Worm (Caenorhabditis elegans) whole organism, midembryonic: ENCODE results near the gene set-20.

ENCODE experiments used
- T22C8.4 ChIP-seq: fragments of 200-800 bp; sonication (Bioruptor generic); IDR thresholded peaks from 2 replicates; pipeline ENCODE4 v1.3.6; 2022; ENCODE audit warnings: missing genetic modification characterization, missing compliant biosample characterization
- cog-1 ChIP-seq: sonication (generic microtip); optimal IDR thresholded peaks from 2 replicates; lab custom pipeline; 2016; ENCODE audit warnings: missing genetic modification characterization, missing compliant biosample characterization
- flt-1 ChIP-seq: fragments of 200-800 bp; sonication (Bioruptor generic); IDR thresholded peaks from 2 replicates; pipeline ENCODE4 v1.3.6; 2022; ENCODE audit warnings: missing genetic modification characterization, missing compliant biosample characterization
- klf-2 ChIP-seq: fragments of 200-800 bp; sonication (Bioruptor generic); conservative IDR thresholded peaks from 2 replicates; pipeline ENCODE4 v1.3.6; 2022; ENCODE audit warnings: missing genetic modification reagents, missing genetic modification characterization, missing compliant biosample characterization
- med-1 ChIP-seq: sonication (generic microtip); optimal IDR thresholded peaks from 2 replicates; lab custom pipeline; 2017; ENCODE audit warnings: missing genetic modification characterization, mild to moderate bottlenecking, missing compliant biosample characterization, antibody characterized with exemption, missing genetic modification reagents; ENCODE audit not compliant: insufficient read depth
- ref-1 ChIP-seq: fragments of 200-800 bp; sonication (Bioruptor generic); conservative IDR thresholded peaks from 2 replicates; pipeline ENCODE4 v1.3.6; 2022; ENCODE audit warnings: missing genetic modification reagents, missing genetic modification characterization, missing compliant biosample characterization
- tab-1 ChIP-seq: fragments of 200-800 bp; sonication (Bioruptor generic); IDR thresholded peaks from 2 replicates; pipeline ENCODE4 v1.3.6; 2022; ENCODE audit warnings: missing genetic modification characterization, missing compliant biosample characterization
- ztf-23 ChIP-seq: fragments of 200-800 bp; sonication (Bioruptor generic); IDR thresholded peaks from 2 replicates; pipeline ENCODE4 v1.3.6; 2022; ENCODE audit warnings: missing genetic modification reagents, missing genetic modification characterization, missing compliant biosample characterization
- ztf-29 ChIP-seq: fragments of 200-800 bp; sonication (Bioruptor generic); IDR thresholded peaks from 2 replicates; pipeline ENCODE4 v1.3.6; 2022; ENCODE audit warnings: missing genetic modification reagents, missing genetic modification characterization, missing compliant biosample characterization

Gene set-20

ce11 chrX:5696197-5696596 lies 10.2 kb upstream of the set-20 start:
- TF ChIP-seq ref-1 (GFP tag; lab: Robert Waterston, UW) (no peak), ztf-23 (GFP tag; lab: Robert Waterston, UW) (no peak), med-1 (GFP tag; lab: Kevin White, UChicago) (no peak)

- TF ChIP-seq tab-1 (GFP tag; lab: Robert Waterston, UW) = no peak
- no peak for TF ChIP-seq T22C8.4 (GFP tag; lab: Robert Waterston, UW)
- no peak for TF ChIP-seq ref-1 (GFP tag; lab: Robert Waterston, UW)
Measured at ce11 chrX:5695416-5695815, 9.5 kb upstream of the set-20 start.

DNA sequence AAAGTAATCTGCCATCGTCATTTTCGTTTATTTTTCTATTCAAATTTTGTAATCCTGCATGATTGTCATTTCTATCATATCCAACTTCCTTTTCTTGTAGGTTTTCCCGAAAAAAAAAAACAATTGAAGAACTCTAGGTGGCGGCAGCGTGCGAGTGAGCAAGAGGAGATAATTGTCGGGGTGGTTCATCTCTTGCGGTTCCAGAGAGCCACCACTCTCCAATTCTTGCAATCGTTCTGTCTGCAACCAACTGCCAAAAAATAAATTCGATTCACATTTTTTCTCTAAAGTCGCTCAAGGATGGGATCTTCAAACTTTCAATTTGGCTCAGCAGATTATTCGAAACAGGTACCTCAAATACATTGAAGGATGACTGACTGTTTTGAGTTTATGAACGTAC lies 6.1 kb upstream of the set-20 start, which contains the start of gene W01C8.1:
Gene W01C8.1, plus strand, starts transcription at position 301 of the 400 bp plus-strand sequence.
- TF ChIP-seq tab-1 (GFP tag; lab: Robert Waterston, UW) = no peak

DNA sequence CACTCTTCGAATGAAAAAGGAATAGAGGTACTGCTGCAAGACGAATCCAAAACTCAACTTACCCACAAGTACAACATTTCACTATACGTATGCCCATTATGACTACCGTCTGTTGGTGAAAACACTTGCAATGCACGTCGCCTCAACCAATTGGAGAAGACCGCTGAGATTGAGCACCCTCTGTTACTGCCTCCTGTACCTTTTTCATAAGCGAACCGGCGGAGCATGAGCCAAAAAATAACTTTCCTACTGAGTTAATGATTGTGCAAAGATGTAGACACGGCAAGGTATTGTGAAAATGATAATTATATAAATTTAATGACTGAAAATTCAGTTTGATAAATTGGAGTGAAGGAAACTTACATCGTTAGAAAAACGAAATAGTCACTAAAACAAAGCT lies 3.1 kb upstream of the set-20 start:
- TF ChIP-seq tab-1 (GFP tag; lab: Robert Waterston, UW) = no peak
- TF ChIP-seq med-1 (GFP tag; lab: Kevin White, UChicago) = no peak
- no peak for TF ChIP-seq ztf-29
- no peak for TF ChIP-seq cog-1 (tag; lab: Kevin White, UChicago)
- no peak for TF ChIP-seq klf-2 (GFP tag; lab: Robert Waterston, UW)
- TF ChIP-seq T22C8.4 (GFP tag; lab: Robert Waterston, UW) = no peak
- no peak for TF ChIP-seq flt-1 (GFP tag; lab: Robert Waterston, UW)
- TF ChIP-seq ztf-23 (GFP tag; lab: Robert Waterston, UW) = no peak
- no peak for TF ChIP-seq ref-1 (GFP tag; lab: Robert Waterston, UW)

ce11 chrX:5680125-5680524 lies 5.8 kb downstream of the set-20 start, which contains the start of gene set-19:
Gene set-19, minus strand, starts transcription at chrX:5680225.
- TF ChIP-seq flt-1 (GFP tag; lab: Robert Waterston, UW) (no peak), cog-1 (tag; lab: Kevin White, UChicago) (no peak), med-1 (GFP tag; lab: Kevin White, UChicago) (no peak), klf-2 (GFP tag; lab: Robert Waterston, UW) (no peak), ref-1 (GFP tag; lab: Robert Waterston, UW) (no peak), ztf-23 (GFP tag; lab: Robert Waterston, UW) (no peak)

DNA sequence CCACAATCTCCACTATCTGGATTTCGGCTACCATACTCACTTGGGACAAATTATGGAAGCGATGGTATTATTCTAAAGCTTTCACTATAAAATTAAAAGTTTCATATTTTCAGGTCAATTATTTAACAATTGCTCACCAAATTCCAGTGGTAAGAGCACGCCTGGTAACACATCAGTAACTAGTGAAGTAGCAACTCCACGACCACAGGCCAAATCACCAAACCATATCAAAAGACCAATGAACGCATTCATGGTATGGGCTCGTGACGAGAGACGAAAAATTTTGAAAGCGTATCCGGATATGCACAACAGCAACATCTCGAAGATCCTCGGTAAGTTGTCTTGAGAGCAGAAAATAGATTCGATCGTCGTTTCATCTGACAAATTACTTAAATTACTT lies 13.3 kb downstream of the set-20 start:
- TF ChIP-seq flt-1 (GFP tag; lab: Robert Waterston, UW) (no peak), cog-1 (tag; lab: Kevin White, UChicago) (no peak), ref-1 (GFP tag; lab: Robert Waterston, UW) (no peak), klf-2 (GFP tag; lab: Robert Waterston, UW) (no peak), ztf-23 (GFP tag; lab: Robert Waterston, UW) (no peak), T22C8.4 (GFP tag; lab: Robert Waterston, UW) (no peak), tab-1 (GFP tag; lab: Robert Waterston, UW) (no peak), ztf-29 (no peak), med-1 (GFP tag; lab: Kevin White, UChicago) (no peak)

DNA sequence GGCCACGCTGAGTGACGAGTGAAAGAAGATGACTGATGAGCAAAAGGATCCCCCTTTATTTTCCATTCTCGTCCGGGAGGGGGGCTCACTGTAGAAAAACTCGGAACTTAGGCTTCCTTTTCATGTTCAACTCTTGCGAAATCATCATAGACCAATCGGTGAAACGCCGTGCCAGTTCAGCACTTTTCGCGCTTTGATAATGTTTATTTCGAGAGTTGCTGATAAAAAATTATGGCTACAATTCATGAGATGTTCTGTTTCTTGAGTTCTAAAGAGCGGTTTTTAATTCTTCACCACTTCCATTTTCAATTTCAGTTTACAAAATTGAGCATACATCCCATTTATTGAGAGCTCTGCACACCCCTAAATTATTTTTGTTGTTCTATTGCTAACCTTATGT lies 15.1 kb downstream of the set-20 start:
- no peak for TF ChIP-seq ztf-23 (GFP tag; lab: Robert Waterston, UW)
- TF ChIP-seq flt-1 (GFP tag; lab: Robert Waterston, UW) = no peak
- TF ChIP-seq ztf-29 = no peak
- TF ChIP-seq T22C8.4 (GFP tag; lab: Robert Waterston, UW) = no peak
- no peak for TF ChIP-seq cog-1 (tag; lab: Kevin White, UChicago)
- TF ChIP-seq tab-1 (GFP tag; lab: Robert Waterston, UW) = no peak
- TF ChIP-seq med-1 (GFP tag; lab: Kevin White, UChicago) = no peak
- TF ChIP-seq klf-2 (GFP tag; lab: Robert Waterston, UW) = no peak
- TF ChIP-seq ref-1 (GFP tag; lab: Robert Waterston, UW) = no peak

- TF ChIP-seq tab-1 (GFP tag; lab: Robert Waterston, UW) = no peak
Measured at ce11 chrX:5669733-5670132, 16.2 kb downstream of the set-20 start.

DNA sequence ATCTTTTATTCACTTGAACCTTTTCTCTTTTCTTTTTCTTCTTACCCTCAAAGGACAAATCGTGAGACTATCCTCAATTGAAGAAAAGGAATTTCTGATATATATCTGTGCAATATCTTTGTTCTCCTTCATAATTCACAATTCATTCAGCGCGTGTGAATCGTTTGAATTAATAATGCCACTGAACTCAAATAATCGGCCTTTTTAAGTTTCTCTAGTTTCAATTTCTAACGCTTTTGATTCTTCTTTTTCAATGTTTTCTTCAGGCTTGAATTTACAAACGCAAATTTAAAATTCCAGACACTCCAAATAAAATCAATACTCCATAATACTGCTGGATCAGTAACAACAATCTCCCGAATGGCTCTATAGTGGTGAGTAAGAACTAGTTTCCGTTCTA lies 22.4 kb downstream of the set-20 start, which contains the start of gene egl-13:
Gene egl-13, plus strand, starts transcription at position 301 of the 400 bp plus-strand sequence.
- TF ChIP-seq T22C8.4 (GFP tag; lab: Robert Waterston, UW) (no peak), klf-2 (GFP tag; lab: Robert Waterston, UW) (no peak), ztf-29 (no peak)

DNA sequence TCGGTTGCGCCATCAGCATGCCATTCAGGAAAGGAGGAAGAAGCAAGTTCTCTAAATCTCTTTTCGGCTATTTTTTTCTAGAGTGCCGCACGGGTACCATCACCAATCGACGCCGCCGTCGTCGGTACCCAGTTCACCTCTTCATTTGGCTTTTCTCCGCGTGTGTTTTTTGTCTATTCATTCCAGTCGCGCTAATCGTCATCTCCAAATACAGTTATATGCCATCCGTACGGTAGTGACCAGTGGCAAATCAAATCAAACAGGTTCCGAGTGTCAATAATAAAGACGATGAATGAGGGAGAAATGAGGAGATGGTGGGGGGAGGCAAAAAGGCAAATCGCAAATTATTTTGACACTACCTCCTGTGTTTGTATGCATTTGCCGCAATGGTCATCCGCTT lies 24.8 kb downstream of the set-20 start:
- no peak for TF ChIP-seq ztf-29

- TF ChIP-seq ztf-23 (GFP tag; lab: Robert Waterston, UW) (no peak), T22C8.4 (GFP tag; lab: Robert Waterston, UW) (no peak)
Measured at ce11 chrX:5659614-5660013, 26.3 kb downstream of the set-20 start, which contains the start of gene T22B7.22. Gene T22B7.22, plus strand, starts transcription at chrX:5659967.
